Fruit fly (Drosophila melanogaster) whole organism, embryonic: Measurements from ENCODE around the gene sima.

ENCODE experiments used
- B-H2 ChIP-seq: fragments of 200-800 bp; sonication (Bioruptor generic); optimal IDR thresholded peaks from 2 replicates; lab custom pipeline; 2018; ENCODE audit warnings: missing biosample characterization, mild to moderate bottlenecking, missing genetic modification characterization
- Blimp-1 ChIP-seq: fragments of 200-800 bp; sonication (Bioruptor generic); optimal IDR thresholded peaks from 3 replicates; lab custom pipeline; 2018; ENCODE audit warnings: missing biosample characterization, missing genetic modification characterization, mild to moderate bottlenecking, moderate library complexity, missing genetic modification reagents
- CG11456 ChIP-seq: fragments of 200-800 bp; sonication (Bioruptor generic); IDR thresholded peaks from 3 replicates; pipeline ENCODE4 v1.3.6; 2022; ENCODE audit warnings: missing biosample characterization, missing genetic modification characterization
- CG12744 ChIP-seq: fragments of 200-800 bp; sonication (Bioruptor generic); optimal IDR thresholded peaks from 2 replicates; lab custom pipeline; 2016; ENCODE audit warnings: missing biosample characterization, missing genetic modification characterization
- CG13775 ChIP-seq: fragments of 200-800 bp; sonication (Bioruptor generic); optimal IDR thresholded peaks from 3 replicates; lab custom pipeline; 2017; ENCODE audit warnings: missing biosample characterization, mild to moderate bottlenecking, missing genetic modification characterization
- CG15269 ChIP-seq: fragments of 200-800 bp; sonication (Bioruptor generic); optimal IDR thresholded peaks from 2 replicates; lab custom pipeline; 2018; ENCODE audit warnings: missing biosample characterization, mild to moderate bottlenecking, missing genetic modification characterization, moderate library complexity
- CG17186 ChIP-seq: fragments of 200-800 bp; sonication (Bioruptor generic); optimal IDR thresholded peaks from 3 replicates; lab custom pipeline; 2017; ENCODE audit warnings: missing biosample characterization, missing genetic modification reagents, missing genetic modification characterization
- CG17328 ChIP-seq: fragments of 200-800 bp; sonication (Bioruptor generic); IDR thresholded peaks from 2 replicates; pipeline ENCODE4 v1.3.6; 2022; ENCODE audit warnings: missing biosample characterization, missing genetic modification characterization
- CG2120 ChIP-seq: fragments of 200-800 bp; sonication (Bioruptor generic); optimal IDR thresholded peaks from 3 replicates; lab custom pipeline; 2016; ENCODE audit warnings: missing biosample characterization, missing genetic modification characterization
- CG32772 ChIP-seq: fragments of 200-800 bp; sonication (Bioruptor generic); IDR thresholded peaks from 2 replicates; pipeline ENCODE4 v1.3.6; 2022; ENCODE audit warnings: missing biosample characterization, missing genetic modification characterization
- CG33557 ChIP-seq: fragments of 200-800 bp; sonication (Bioruptor generic); optimal IDR thresholded peaks from 2 replicates; lab custom pipeline; 2019; ENCODE audit warnings: missing biosample characterization, mild to moderate bottlenecking, missing genetic modification characterization, moderate library complexity
- CG3407 ChIP-seq: fragments of 200-800 bp; sonication (Bioruptor generic); optimal IDR thresholded peaks from 2 replicates; lab custom pipeline; 2018; ENCODE audit warnings: missing biosample characterization, mild to moderate bottlenecking, missing genetic modification characterization
- CG6175 ChIP-seq: fragments of 200-800 bp; sonication (Bioruptor generic); IDR thresholded peaks from 3 replicates; pipeline ENCODE4 v1.3.6; 2022; ENCODE audit warnings: missing biosample characterization, missing genetic modification characterization
- CG8359 ChIP-seq: fragments of 200-800 bp; sonication (Bioruptor generic); optimal IDR thresholded peaks from 2 replicates; lab custom pipeline; 2017; ENCODE audit warnings: missing biosample characterization, mild to moderate bottlenecking, missing genetic modification characterization, borderline replicate concordance
- CG8478 ChIP-seq: fragments of >200 bp; optimal IDR thresholded peaks from 2 replicates; lab custom pipeline; 2018
- CG9876 ChIP-seq: fragments of 200-800 bp; sonication (Bioruptor generic); optimal IDR thresholded peaks from 2 replicates; lab custom pipeline; 2016; ENCODE audit warnings: missing biosample characterization, missing genetic modification characterization
- CTCF ChIP-seq: fragments of 200-800 bp; sonication (Bioruptor generic); optimal IDR thresholded peaks from 2 replicates; lab custom pipeline; 2017; ENCODE audit warnings: missing biosample characterization, mild to moderate bottlenecking, missing genetic modification characterization, moderate library complexity
- CoRest ChIP-seq: fragments of 200-800 bp; sonication (Bioruptor generic); optimal IDR thresholded peaks from 3 replicates; lab custom pipeline; 2018; ENCODE audit warnings: missing biosample characterization, mild to moderate bottlenecking, missing genetic modification characterization, moderate library complexity
- Dbx ChIP-seq: fragments of 200-800 bp; sonication (Bioruptor generic); IDR thresholded peaks from 3 replicates; pipeline ENCODE4 v1.3.6; 2022; ENCODE audit warnings: missing biosample characterization, missing genetic modification characterization
- Dip2 ChIP-seq: fragments of 200-800 bp; sonication (Bioruptor generic); IDR thresholded peaks from 2 replicates; pipeline ENCODE4 v1.3.6; 2022; ENCODE audit warnings: missing biosample characterization, missing genetic modification characterization
- Elba2 ChIP-seq: fragments of 200-800 bp; sonication (Bioruptor generic); optimal IDR thresholded peaks from 3 replicates; lab custom pipeline; 2016; ENCODE audit warnings: missing biosample characterization, missing genetic modification characterization
- Meics ChIP-seq: fragments of 200-800 bp; sonication (Bioruptor generic); optimal IDR thresholded peaks from 2 replicates; lab custom pipeline; 2017; ENCODE audit warnings: missing biosample characterization, mild to moderate bottlenecking, missing genetic modification characterization
- Nf-YC ChIP-seq: fragments of 200-800 bp; optimal IDR thresholded peaks from 3 replicates; lab custom pipeline; 2019; ENCODE audit warnings: missing biosample characterization, mild to moderate bottlenecking, missing genetic modification characterization, moderate library complexity
- PHDP ChIP-seq: fragments of 200-800 bp; sonication (Bioruptor generic); optimal IDR thresholded peaks from 3 replicates; lab custom pipeline; 2018; ENCODE audit warnings: missing biosample characterization, mild to moderate bottlenecking, missing genetic modification characterization, moderate library complexity
- Ravus ChIP-seq: fragments of 200-800 bp; sonication (Bioruptor generic); IDR thresholded peaks from 2 replicates; pipeline ENCODE4 v1.3.6; 2022; ENCODE audit warnings: missing biosample characterization, missing genetic modification characterization
- TFAM ChIP-seq: fragments of 200-800 bp; sonication (Bioruptor generic); optimal IDR thresholded peaks from 2 replicates; lab custom pipeline; 2017; ENCODE audit warnings: missing biosample characterization, missing genetic modification characterization, inconsistent platforms
- YL-1 ChIP-seq: fragments of 200-800 bp; sonication (Bioruptor generic); optimal IDR thresholded peaks from 3 replicates; lab custom pipeline; 2017; ENCODE audit warnings: missing biosample characterization, mild to moderate bottlenecking, missing genetic modification characterization
- abd-A ChIP-seq: fragments of 200-800 bp; sonication (Bioruptor generic); optimal IDR thresholded peaks from 3 replicates; lab custom pipeline; 2019; ENCODE audit warnings: missing biosample characterization, mild to moderate bottlenecking, missing genetic modification characterization, moderate library complexity
- al ChIP-seq: fragments of 200-800 bp; sonication (Bioruptor generic); IDR thresholded peaks from 2 replicates; pipeline ENCODE4 v1.3.6; 2022; ENCODE audit warnings: missing biosample characterization, missing genetic modification characterization
- cato ChIP-seq: fragments of 200-800 bp; sonication (Bioruptor generic); optimal IDR thresholded peaks from 2 replicates; lab custom pipeline; 2016; ENCODE audit warnings: missing biosample characterization, missing genetic modification characterization, borderline replicate concordance
- caup ChIP-seq: fragments of 200-800 bp; sonication (Bioruptor generic); optimal IDR thresholded peaks from 3 replicates; lab custom pipeline; 2017; ENCODE audit warnings: missing biosample characterization, mild to moderate bottlenecking, missing genetic modification characterization, moderate library complexity; ENCODE audit not compliant: severe bottlenecking
- crol ChIP-seq: fragments of 200-800 bp; sonication (Bioruptor generic); IDR thresholded peaks from 2 replicates; pipeline ENCODE4 v1.3.6; 2022; ENCODE audit warnings: missing biosample characterization, missing genetic modification characterization
- dmrt11E ChIP-seq: fragments of 200-800 bp; sonication (Bioruptor generic); optimal IDR thresholded peaks from 3 replicates; lab custom pipeline; 2018; ENCODE audit warnings: missing biosample characterization, mild to moderate bottlenecking, missing genetic modification characterization, moderate library complexity
- dpn ChIP-seq, 2 experiments: fragments of 200-800 bp; sonication (Bioruptor generic); optimal IDR thresholded peaks; 3 replicates each; lab custom pipeline; 2016; ENCODE audit warnings: missing biosample characterization in 2 of 2, missing genetic modification characterization in 2 of 2
- emc ChIP-seq: fragments of 200-800 bp; sonication (Bioruptor generic); optimal IDR thresholded peaks from 2 replicates; lab custom pipeline; 2016; ENCODE audit warnings: missing biosample characterization, missing genetic modification characterization
- en ChIP-seq: fragments of 200-800 bp; sonication (Bioruptor generic); optimal IDR thresholded peaks from 2 replicates; lab custom pipeline; 2016; ENCODE audit warnings: missing biosample characterization, missing genetic modification characterization
- ewg ChIP-seq: fragments of 200-800 bp; sonication (Bioruptor generic); optimal IDR thresholded peaks from 3 replicates; lab custom pipeline; 2017; ENCODE audit warnings: mild to moderate bottlenecking, missing biosample characterization, missing genetic modification reagents, missing genetic modification characterization
- fu2 ChIP-seq: fragments of 200-800 bp; sonication (Bioruptor generic); optimal IDR thresholded peaks from 2 replicates; lab custom pipeline; 2016; ENCODE audit warnings: missing biosample characterization, missing genetic modification characterization
- gt ChIP-seq: fragments of 200-800 bp; sonication (Bioruptor generic); IDR thresholded peaks from 2 replicates; pipeline ENCODE4 v1.3.6; 2022; ENCODE audit warnings: missing biosample characterization, missing genetic modification characterization
- ham ChIP-seq: fragments of 200-800 bp; sonication (Bioruptor generic); IDR thresholded peaks from 2 replicates; pipeline ENCODE4 v1.3.6; 2022; ENCODE audit warnings: missing biosample characterization, missing genetic modification characterization
- mam ChIP-seq: fragments of 200-800 bp; sonication (Bioruptor generic); optimal IDR thresholded peaks from 3 replicates; lab custom pipeline; 2016; ENCODE audit warnings: missing biosample characterization, missing genetic modification characterization
- onecut ChIP-seq: fragments of 200-800 bp; sonication (Bioruptor generic); IDR thresholded peaks from 2 replicates; pipeline ENCODE4 v1.3.6; 2022; ENCODE audit warnings: missing biosample characterization, missing genetic modification characterization
- shn ChIP-seq: fragments of 200-800 bp; sonication (Bioruptor generic); optimal IDR thresholded peaks from 3 replicates; lab custom pipeline; 2016; ENCODE audit warnings: missing biosample characterization, missing genetic modification characterization
- slbo ChIP-seq: fragments of 200-800 bp; sonication (Bioruptor generic); IDR thresholded peaks from 2 replicates; pipeline ENCODE4 v1.3.6; 2022; ENCODE audit warnings: missing biosample characterization, missing genetic modification characterization
- so ChIP-seq: fragments of 200-800 bp; sonication (Bioruptor generic); IDR thresholded peaks from 3 replicates; pipeline ENCODE4 v1.3.6; 2022; ENCODE audit warnings: missing biosample characterization, missing genetic modification characterization
- sr ChIP-seq: fragments of 200-800 bp; sonication (Bioruptor generic); IDR thresholded peaks from 3 replicates; pipeline ENCODE4 v1.3.6; 2022; ENCODE audit warnings: missing biosample characterization, missing genetic modification characterization
- unc-4 ChIP-seq: fragments of 200-800 bp; sonication (Bioruptor generic); IDR thresholded peaks from 2 replicates; pipeline ENCODE4 v1.3.6; 2022; ENCODE audit warnings: missing biosample characterization, missing genetic modification characterization; ENCODE audit not compliant: partially characterized antibody
- vnd ChIP-seq: fragments of 200-800 bp; sonication (Bioruptor generic); IDR thresholded peaks from 3 replicates; pipeline ENCODE4 v1.3.6; 2022; ENCODE audit warnings: missing biosample characterization, missing genetic modification characterization; ENCODE audit not compliant: partially characterized antibody
- zfh2 ChIP-seq: fragments of 200-800 bp; sonication (Bioruptor generic); optimal IDR thresholded peaks from 2 replicates; lab custom pipeline; 2016; ENCODE audit warnings: missing biosample characterization, missing genetic modification characterization

Gene sima

DNA sequence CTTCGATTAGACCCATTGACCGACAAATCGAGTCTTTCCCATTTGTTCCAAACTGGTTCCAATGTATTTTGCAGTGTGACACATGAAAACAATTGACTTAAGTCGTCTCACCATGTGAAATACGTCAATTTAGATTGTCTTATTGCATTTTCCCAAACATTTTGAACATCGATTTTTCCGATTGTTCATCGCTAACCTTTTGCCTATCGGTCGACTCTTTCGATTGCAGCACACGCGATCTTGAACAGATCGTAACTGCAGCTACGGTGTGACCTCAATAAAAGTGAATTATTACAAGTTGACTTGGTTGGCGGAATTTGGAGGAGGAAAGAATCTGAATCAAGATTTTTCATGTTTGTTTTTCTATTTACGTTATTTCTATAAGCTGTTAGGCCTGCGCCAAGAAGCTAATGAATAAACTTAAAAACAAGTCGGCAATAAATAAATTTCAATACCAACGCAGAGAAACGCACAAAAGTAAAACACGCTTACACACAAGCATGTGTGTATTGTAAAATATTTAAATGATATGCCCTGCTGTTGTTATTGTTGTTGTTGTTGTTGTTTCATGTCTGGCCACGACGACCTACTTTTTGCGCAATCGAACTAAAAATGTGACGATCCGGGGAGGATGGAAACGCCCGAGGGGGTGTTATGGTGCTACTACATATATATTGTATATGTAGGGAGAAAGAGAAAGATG is 2.5 kb downstream of the sima start (continued):
- TF ChIP-seq CG9876 (GFP tag; lab: Kevin White, UChicago) (no peak), crol (GFP tag; lab: Robert Waterston, UW) (peak; percentile 94), CG12744 (GFP tag; lab: Kevin White, UChicago) (no peak), shn (GFP tag; lab: Kevin White, UChicago) (no peak), zfh2 (GFP tag; lab: Kevin White, UChicago) (no peak), gt (no peak)

DNA sequence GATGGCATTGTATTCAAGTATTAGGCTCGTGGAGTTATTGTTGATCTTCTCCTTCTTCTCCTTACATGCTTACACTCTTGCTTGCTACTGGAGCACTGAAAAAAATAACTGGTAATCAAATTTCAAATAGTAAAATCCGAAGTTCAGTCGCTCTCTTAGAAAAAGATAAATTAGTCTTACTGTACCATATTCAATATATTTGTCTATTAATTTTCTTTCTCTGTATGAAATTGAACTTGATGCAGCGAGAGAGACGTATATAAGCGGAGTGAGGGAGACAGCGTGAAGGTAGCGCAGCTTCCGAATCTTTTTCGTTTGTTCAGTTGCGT is 3.0 kb downstream of the sima start:
- TF ChIP-seq CG8478 (no peak), CG32772 (GFP tag; lab: Robert Waterston, UW) (peak; percentile 91), CG3407 (GFP tag; lab: Kevin White, UChicago) (peak; percentile 82), abd-A (tag; lab: Kevin White, UChicago) (peak; percentile 60), B-H2 (GFP tag; lab: Kevin White, UChicago) (no peak), Ravus (GFP tag; lab: Robert Waterston, UW) (peak; percentile 72), CG6175 (GFP tag; lab: Robert Waterston, UW) (peak; percentile 55; the same call in 1 of the 3 replicates), Meics (GFP tag; lab: Kevin White, UChicago) (peak; percentile 82), onecut (GFP tag; lab: Robert Waterston, UW) (peak; percentile 89), mam (peak; percentile 87), CG17186 (GFP tag; lab: Kevin White, UChicago) (peak; percentile 48), CTCF (GFP tag; lab: Kevin White, UChicago) (peak; percentile 48), fu2 (GFP tag; lab: Kevin White, UChicago) (no peak), slbo (peak; percentile 79), dpn (GFP tag; optimal IDR thresholded peaks at IDR 0.05; lab: Kevin White, UChicago) (peak; percentile 77 to 90), caup (GFP tag; lab: Kevin White, UChicago) (peak; percentile 85), cato (GFP tag; lab: Kevin White, UChicago) (peak; percentile 5), CG33557 (GFP tag; lab: Kevin White, UChicago) (no peak), ewg (GFP tag; lab: Kevin White, UChicago) (peak; percentile 64), Dbx (GFP tag; lab: Robert Waterston, UW) (peak; percentile 64; the same call in 1 of the 3 replicates), CG13775 (GFP tag; lab: Kevin White, UChicago) (peak; percentile 33), CG8359 (peak; percentile 63), sr (GFP tag; lab: Robert Waterston, UW) (peak; percentile 83; the same call in 2 of the 3 replicates), Dip2 (GFP tag; lab: Robert Waterston, UW) (no peak), vnd (GFP tag; lab: Robert Waterston, UW) (no peak), dmrt11E (tag; lab: Kevin White, UChicago) (peak; percentile 58), CG15269 (tag; lab: Kevin White, UChicago) (peak; percentile 78), CG17328 (GFP tag; lab: Robert Waterston, UW) (peak; percentile 95), ham (GFP tag; lab: Robert Waterston, UW) (0 out of 2 replicates have a peak, but pooled peaks have one; percentile 43), crol (GFP tag; lab: Robert Waterston, UW) (no peak; the same call in 1 of the 2 replicates), unc-4 (GFP tag; lab: Robert Waterston, UW) (no peak), CG2120 (GFP tag; lab: Kevin White, UChicago) (peak; percentile 48), al (GFP tag; lab: Robert Waterston, UW) (peak; percentile 61), so (GFP tag; lab: Robert Waterston, UW) (peak; percentile 93), Elba2 (GFP tag; lab: Kevin White, UChicago) (no peak), en (GFP tag; lab: Kevin White, UChicago) (peak; percentile 72), CoRest (tag; lab: Kevin White, UChicago) (peak; percentile 70), YL-1 (GFP tag; lab: Kevin White, UChicago) (no peak), PHDP (peak; percentile 62), emc (peak; percentile 79), Blimp-1 (GFP tag; lab: Kevin White, UChicago) (peak; percentile 95), Nf-YC (tag; lab: Kevin White, UChicago) (peak; percentile 67), TFAM (peak; percentile 72), CG11456 (GFP tag; lab: Robert Waterston, UW) (peak; percentile 85)
